Worm (Caenorhabditis elegans): Measurements from ENCODE around the gene idpb-3.
"Not testable (repeated sequence)": the region's sequence is repeated elsewhere in the genome, so short reads cannot be mapped to it uniquely, and the experiment has no call there.

The idpb-3 gene

DNA sequence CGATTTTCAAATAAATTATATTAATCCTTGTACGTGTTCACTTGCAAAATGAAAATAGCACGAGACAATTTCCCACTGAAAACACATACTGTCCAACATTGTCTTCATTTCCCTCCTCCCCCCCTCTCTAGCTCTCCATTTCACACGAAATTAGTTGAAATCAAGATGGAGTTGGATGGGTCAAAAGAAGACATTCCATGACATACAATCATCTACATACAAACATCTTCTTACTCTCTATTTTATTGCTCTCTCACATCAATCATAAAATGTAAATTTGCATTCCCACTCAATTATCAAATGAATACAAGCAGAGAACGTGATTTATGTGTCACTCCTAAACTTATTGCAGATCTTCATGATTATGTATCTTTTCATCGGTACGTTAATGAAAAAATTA is 14.1 kb upstream of the idpb-3 start, which contains the start of gene srsy-1:
Gene srsy-1 (plus strand): TSS at position 301 of the 400 bp plus-strand sequence.
- TF ChIP-seq snpc-4 (GFP tag; optimal IDR thresholded peaks at IDR 0.05) = no peak
- no peak for TF ChIP-seq snpc-4 (tag; optimal IDR thresholded peaks at IDR 0.05)
- TF ChIP-seq C06A6.2 (GFP tag; conservative IDR thresholded peaks at IDR 0.05) = no peak
- TF ChIP-seq zfh-2 (GFP tag; conservative IDR thresholded peaks at IDR 0.05) = no peak
- TF ChIP-seq ceh-91 (GFP tag; IDR thresholded peaks at IDR 0.05) = no peak
- TF ChIP-seq zim-3 (tag; optimal IDR thresholded peaks at IDR 0.05) = no peak
- no peak for TF ChIP-seq hrde-1 (tag; optimal IDR thresholded peaks at IDR 0.05; ENCODE audit: borderline replicate concordance)
- no peak for TF ChIP-seq fkh-3 (tag; optimal IDR thresholded peaks at IDR 0.05)
- no peak for TF ChIP-seq sea-2 (GFP tag; IDR thresholded peaks at IDR 0.05)
- no peak for TF ChIP-seq lin-26 (GFP tag; IDR thresholded peaks at IDR 0.05)
- TF ChIP-seq ama-1 (optimal IDR thresholded peaks at IDR 0.05) = no peak
- no peak for TF ChIP-seq ama-1 (GFP tag; optimal IDR thresholded peaks at IDR 0.05)
- TF ChIP-seq ceh-27 (GFP tag; optimal IDR thresholded peaks at IDR 0.05) = no peak
- no peak for TF ChIP-seq snpc-3.4 (tag; optimal IDR thresholded peaks at IDR 0.05)
- TF ChIP-seq bed-1 (GFP tag; IDR thresholded peaks at IDR 0.05) = no peak
- no peak for TF ChIP-seq lin-54 (GFP tag; optimal IDR thresholded peaks at IDR 0.05)
- no peak for TF ChIP-seq T07F8.4 (tag; optimal IDR thresholded peaks at IDR 0.05)
- TF ChIP-seq nhr-80 (tag; optimal IDR thresholded peaks at IDR 0.05) = no peak
- TF ChIP-seq dpl-1 (GFP tag; optimal IDR thresholded peaks at IDR 0.05) = no peak
- TF ChIP-seq madf-6 (GFP tag; IDR thresholded peaks at IDR 0.05) = no peak

DNA sequence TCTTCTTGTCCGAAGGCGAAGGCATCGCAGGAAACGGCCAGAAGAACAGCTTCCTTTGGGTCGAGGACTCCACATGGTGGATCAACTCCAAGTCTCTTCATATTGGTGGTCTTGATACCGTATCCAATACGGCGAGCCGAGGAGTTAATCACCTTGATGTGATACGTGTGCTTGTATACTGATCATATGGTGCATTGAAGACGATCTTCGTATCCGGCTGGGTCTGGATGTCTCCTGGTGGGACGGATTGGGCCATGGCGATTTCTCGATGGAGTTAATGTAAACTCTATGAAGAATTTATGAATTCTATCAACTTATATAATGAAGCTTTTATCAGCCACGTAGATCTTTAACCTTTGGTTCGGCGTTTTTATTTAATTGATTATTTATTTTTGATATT is 13.6 kb upstream of the idpb-3 start, which contains the start of gene msp-74:
Gene msp-74 (minus strand): TSS at position 101 of the 400 bp plus-strand sequence.
- not testable (repeated sequence) for TF ChIP-seq ztf-3 (GFP tag; optimal IDR thresholded peaks at IDR 0.05); Y79H2A.3 (GFP tag; conservative IDR thresholded peaks at IDR 0.05); nhr-80 (tag; optimal IDR thresholded peaks at IDR 0.05)

DNA sequence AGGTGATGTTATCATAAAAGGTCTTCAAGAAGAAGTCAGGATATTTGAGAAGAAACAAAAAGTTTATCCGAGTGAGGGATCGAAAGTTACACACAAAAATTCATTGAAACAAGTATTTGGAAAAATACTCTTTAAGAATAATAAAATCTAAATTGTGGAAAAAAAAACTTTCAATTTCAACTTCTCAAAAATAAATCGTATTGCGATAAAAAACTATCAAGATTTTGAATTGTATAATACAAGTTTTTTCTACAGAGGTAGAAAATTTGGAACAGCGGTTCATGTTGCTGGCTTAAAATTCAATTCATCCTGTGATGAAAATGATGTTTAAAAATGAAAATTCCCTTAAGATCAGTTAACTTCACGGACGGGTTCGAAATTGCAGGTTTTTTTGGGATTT is 10.5 kb upstream of the idpb-3 start, which contains the start of gene F09C12.8:
Gene F09C12.8 (plus strand): TSS at position 301 of the 400 bp plus-strand sequence.
- TF ChIP-seq rpc-1 (optimal IDR thresholded peaks at IDR 0.05) = no peak
- no peak for TF ChIP-seq rpc-1 (tag; optimal IDR thresholded peaks at IDR 0.05)
- no peak for TF ChIP-seq ceh-91 (GFP tag; IDR thresholded peaks at IDR 0.05)
- no peak for TF ChIP-seq egrh-3 (GFP tag; IDR thresholded peaks at IDR 0.05)
- TF ChIP-seq Y53G8AR.9 (GFP tag; conservative IDR thresholded peaks at IDR 0.05) = no peak
- no peak for TF ChIP-seq attf-3 (GFP tag; conservative IDR thresholded peaks at IDR 0.05)
- no peak for TF ChIP-seq ceh-79 (tag; optimal IDR thresholded peaks at IDR 0.05)
- TF ChIP-seq efl-1 (GFP tag; optimal IDR thresholded peaks at IDR 0.05) = no peak
- no peak for TF ChIP-seq zim-3 (tag; optimal IDR thresholded peaks at IDR 0.05)
- no peak for TF ChIP-seq snpc-3.4 (tag; optimal IDR thresholded peaks at IDR 0.05)
- no peak for TF ChIP-seq ekl-4 (GFP tag; IDR thresholded peaks at IDR 0.05)
- TF ChIP-seq snpc-1.3 (tag; optimal IDR thresholded peaks at IDR 0.05; ENCODE audit: insufficient read depth) = no peak
- TF ChIP-seq atf-7 (tag; optimal IDR thresholded peaks at IDR 0.05) = no peak
- no peak for TF ChIP-seq snpc-4 (GFP tag; optimal IDR thresholded peaks at IDR 0.05)
- TF ChIP-seq snpc-4 (tag; optimal IDR thresholded peaks at IDR 0.05) = no peak
- TF ChIP-seq nfyb-1 (GFP tag; IDR thresholded peaks at IDR 0.05) = no peak
- TF ChIP-seq bed-1 (GFP tag; IDR thresholded peaks at IDR 0.05) = no peak
- no peak for TF ChIP-seq T07F8.4 (tag; optimal IDR thresholded peaks at IDR 0.05)
- no peak for TF ChIP-seq rec-8 (tag; optimal IDR thresholded peaks at IDR 0.05)

DNA sequence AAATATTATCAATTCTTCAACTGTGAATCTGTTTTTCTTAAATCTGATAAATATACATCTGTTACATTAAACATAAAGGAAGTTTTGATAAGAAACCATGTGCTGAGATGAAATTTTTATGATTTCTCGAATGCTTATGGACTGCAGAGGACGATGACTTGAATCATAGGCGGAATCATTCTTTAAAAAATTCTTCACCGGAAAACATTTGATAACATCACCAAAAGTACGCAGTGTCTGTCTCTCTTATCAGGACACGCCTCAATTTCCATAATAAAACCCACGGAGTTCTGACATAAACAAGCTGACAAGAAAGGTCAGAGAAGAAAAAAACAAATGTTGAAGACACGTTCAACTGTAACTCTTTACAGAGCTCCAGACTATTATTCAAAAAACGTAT is 8.1 kb upstream of the idpb-3 start, which contains the start of gene F09C12.2:
Gene F09C12.2 (plus strand): TSS at position 320 of the 400 bp plus-strand sequence.
- TF ChIP-seq hlh-12 (tag; optimal IDR thresholded peaks at IDR 0.05) (no peak), atf-7 (tag; optimal IDR thresholded peaks at IDR 0.05) (no peak), Y56A3A.18 (GFP tag; IDR thresholded peaks at IDR 0.05) (no peak), nhr-27 (tag; optimal IDR thresholded peaks at IDR 0.05) (no peak), somi-1 (GFP tag; optimal IDR thresholded peaks at IDR 0.05) (no peak), F39B2.1 (GFP tag; IDR thresholded peaks at IDR 0.05) (no peak), ZK185.1 (tag; optimal IDR thresholded peaks at IDR 0.05; ENCODE audit: poor library complexity, severe bottlenecking) (no peak), K12H6.12 (tag; optimal IDR thresholded peaks at IDR 0.05) (no peak), ztf-6 (GFP tag; IDR thresholded peaks at IDR 0.05) (no peak), nhr-179 (tag; optimal IDR thresholded peaks at IDR 0.05) (no peak)
